Worm (Caenorhabditis elegans): ENCODE measurements around the gene nhr-72.

The nhr-72 gene

DNA sequence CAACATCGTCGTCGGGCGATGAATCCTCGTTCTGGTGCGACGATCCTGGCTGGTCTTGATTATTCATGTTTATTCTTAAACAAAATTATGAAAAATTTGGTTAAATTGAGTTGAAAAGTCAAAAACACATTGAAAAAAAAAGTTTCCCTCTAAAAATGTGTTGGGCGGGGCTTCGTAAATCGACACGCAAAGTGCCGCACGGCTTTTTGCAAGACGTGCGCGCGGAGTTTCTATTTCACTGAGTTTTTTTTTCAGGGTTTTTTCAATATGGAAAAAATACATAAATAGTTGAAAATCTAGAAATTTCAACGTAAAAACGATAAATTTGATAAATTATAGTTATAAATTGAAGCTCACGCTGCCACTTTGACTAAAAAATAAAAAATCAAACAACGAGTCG, 42.5 kb downstream of the nhr-72 start, which contains the start of gene F54D10.5 (continued):
- TF ChIP-seq daf-16 (GFP tag; optimal IDR thresholded peaks at IDR 0.05): no peak
- no peak for TF ChIP-seq daf-16 (tag; optimal IDR thresholded peaks at IDR 0.05)
- no peak for TF ChIP-seq tag-97 (GFP tag; IDR thresholded peaks at IDR 0.05)
- TF ChIP-seq attf-4 (tag; optimal IDR thresholded peaks at IDR 0.05): no peak
- TF ChIP-seq nhr-11 (tag; optimal IDR thresholded peaks at IDR 0.05): no peak
- TF ChIP-seq unc-62 (GFP tag; optimal IDR thresholded peaks at IDR 0.05 in 1 of 2): no peak
- no peak for TF ChIP-seq unc-62 (tag; optimal IDR thresholded peaks at IDR 0.05)
- no peak for TF ChIP-seq zip-2 (tag; optimal IDR thresholded peaks at IDR 0.05)
- no peak for TF ChIP-seq ztf-11 (tag; optimal IDR thresholded peaks at IDR 0.05)
- no peak for TF ChIP-seq egl-27 (tag; optimal IDR thresholded peaks at IDR 0.05)
- TF ChIP-seq ceh-44 (GFP tag; IDR thresholded peaks at IDR 0.05): no peak
- TF ChIP-seq lin-29 (GFP tag; IDR thresholded peaks at IDR 0.05): no peak
- peak; percentile 95 for TF ChIP-seq dpl-1 (GFP tag; optimal IDR thresholded peaks at IDR 0.05)
- no peak for TF ChIP-seq dmd-9 (GFP tag; IDR thresholded peaks at IDR 0.05)
- peak; percentile 95 for TF ChIP-seq R02D3.7 (tag; optimal IDR thresholded peaks at IDR 0.05)
- TF ChIP-seq lin-13 (GFP tag; optimal IDR thresholded peaks at IDR 0.05): peak; percentile 31
- TF ChIP-seq daf-19 (GFP tag; conservative IDR thresholded peaks at IDR 0.05): no peak
- peak; percentile 48 for TF ChIP-seq unc-130 (GFP tag; optimal IDR thresholded peaks at IDR 0.05)
- TF ChIP-seq lsy-2 (tag; optimal IDR thresholded peaks at IDR 0.05): no peak
- no peak for TF ChIP-seq daf-12 (tag; optimal IDR thresholded peaks at IDR 0.05)
- TF ChIP-seq ceh-82 (tag; optimal IDR thresholded peaks at IDR 0.05): no peak
- no peak for TF ChIP-seq unc-39 (tag; optimal IDR thresholded peaks at IDR 0.05)
- TF ChIP-seq nhr-10 (tag; optimal IDR thresholded peaks at IDR 0.05): no peak
- TF ChIP-seq ama-1 (optimal IDR thresholded peaks at IDR 0.05): no peak
- no peak for TF ChIP-seq zip-11 (GFP tag; IDR thresholded peaks at IDR 0.05)
- TF ChIP-seq F49E8.2 (tag; optimal IDR thresholded peaks at IDR 0.05; ENCODE audit: borderline replicate concordance): no peak
- no peak for TF ChIP-seq skn-1 (tag; optimal IDR thresholded peaks at IDR 0.05)
- TF ChIP-seq nhr-48 (tag; optimal IDR thresholded peaks at IDR 0.05): no peak
- no peak for TF ChIP-seq madf-9 (GFP tag; conservative IDR thresholded peaks at IDR 0.05)
- TF ChIP-seq hlh-30 (tag; optimal IDR thresholded peaks at IDR 0.05; ENCODE audit: insufficient read depth): no peak
- TF ChIP-seq F37D6.2 (tag; optimal IDR thresholded peaks at IDR 0.05): no peak
- TF ChIP-seq ctbp-1 (GFP tag; IDR thresholded peaks at IDR 0.05): no peak
- TF ChIP-seq nhr-111 (GFP tag; optimal IDR thresholded peaks at IDR 0.05): no peak
- TF ChIP-seq pha-4 (GFP tag; IDR thresholded peaks at IDR 0.05): peak; percentile 35; the same call in 1 of the 2 replicates
- no peak for TF ChIP-seq pha-4 (tag; optimal IDR thresholded peaks at IDR 0.05)
- TF ChIP-seq aha-1 (tag): peak; percentile 93
- TF ChIP-seq ces-1 (GFP tag; optimal IDR thresholded peaks at IDR 0.05): no peak
- no peak for TF ChIP-seq F44E2.7 (GFP tag; IDR thresholded peaks at IDR 0.05)
- no peak for TF ChIP-seq nhr-25 (tag; optimal IDR thresholded peaks at IDR 0.05; ENCODE audit: borderline replicate concordance, insufficient read depth)
- TF ChIP-seq T20F7.1 (GFP tag; optimal IDR thresholded peaks at IDR 0.05): no peak
- TF ChIP-seq nhr-28 (tag; optimal IDR thresholded peaks at IDR 0.05): peak; percentile 28
- peak; percentile 35 for TF ChIP-seq hlh-11 (tag; optimal IDR thresholded peaks at IDR 0.05)
- TF ChIP-seq ceh-28 (tag; optimal IDR thresholded peaks at IDR 0.05): no peak
- no peak for TF ChIP-seq ZK337.2 (GFP tag; IDR thresholded peaks at IDR 0.05)
- no peak for TF ChIP-seq pqm-1 (tag; optimal IDR thresholded peaks at IDR 0.05)
- TF ChIP-seq vab-7 (GFP tag; IDR thresholded peaks at IDR 0.05): no peak
- peak; percentile 45 for TF ChIP-seq spr-1 (tag; optimal IDR thresholded peaks at IDR 0.05)
